Worm (Caenorhabditis elegans) whole organism, young adult: Measurements from ENCODE around the gene F47G3.3.

Experiments
- Y53G8AR.9 ChIP-seq: fragments of 200-800 bp; sonication (Bioruptor generic); conservative IDR thresholded peaks from 2 replicates; pipeline ENCODE4 v1.3.6; 2022; ENCODE audit warnings: missing genetic modification reagents, missing genetic modification characterization, missing compliant biosample characterization
- atf-7 ChIP-seq: sonication (generic microtip); optimal IDR thresholded peaks from 2 replicates; lab custom pipeline; 2017; ENCODE audit warnings: mild to moderate bottlenecking, missing genetic modification characterization, missing compliant biosample characterization
- ceh-100 ChIP-seq: fragments of 200-800 bp; sonication (Bioruptor generic); IDR thresholded peaks from 2 replicates; pipeline ENCODE4 v1.3.6; 2022; ENCODE audit warnings: missing genetic modification reagents, missing genetic modification characterization, missing compliant biosample characterization
- dpl-1 ChIP-seq: fragments of 150-350 bp; optimal IDR thresholded peaks from 2 replicates; lab custom pipeline; 2014; ENCODE audit warnings: missing biosample characterization, missing genetic modification reagents, missing genetic modification characterization
- hlh-12 ChIP-seq: sonication (generic microtip); optimal IDR thresholded peaks from 2 replicates; lab custom pipeline; 2016; ENCODE audit warnings: missing genetic modification characterization, missing compliant biosample characterization
- lsl-1 ChIP-seq: fragments of 200-800 bp; sonication (Bioruptor generic); optimal IDR thresholded peaks from 2 replicates; lab custom pipeline; 2018; ENCODE audit warnings: mild to moderate bottlenecking, missing genetic modification characterization, moderate library complexity, missing compliant biosample characterization
- madf-6 ChIP-seq: fragments of 200-800 bp; sonication (Bioruptor generic); IDR thresholded peaks from 2 replicates; pipeline ENCODE4 v1.3.6; 2022; ENCODE audit warnings: missing genetic modification reagents, missing genetic modification characterization, missing compliant biosample characterization
- pbrm-1 ChIP-seq: fragments of 200-800 bp; sonication (Bioruptor generic); IDR thresholded peaks from 2 replicates; pipeline ENCODE4 v1.3.6; 2022; ENCODE audit warnings: missing genetic modification reagents, missing genetic modification characterization, missing compliant biosample characterization
- snpc-1.1 ChIP-seq: sonication (generic microtip); optimal IDR thresholded peaks from 2 replicates; lab custom pipeline; 2017; ENCODE audit warnings: missing genetic modification characterization, mild to moderate bottlenecking, missing compliant biosample characterization, antibody characterized with exemption, moderate library complexity, missing genotype, missing genetic modification reagents; ENCODE audit not compliant: insufficient read depth
- snpc-4 ChIP-seq, 5 experiments: fragments of 150-350 bp in 1 of 5; sonication (generic microtip) in 4 of 5; optimal IDR thresholded peaks; 2 replicates each; lab custom pipeline; 2014 to 2018; ENCODE audit warnings: missing genetic modification characterization in 5 of 5, missing biosample characterization in 3 of 5, antibody characterized with exemption in 2 of 5, mild to moderate bottlenecking in 2 of 5, missing compliant biosample characterization in 2 of 5, missing genotype in 2 of 5, moderate library complexity in 2 of 5, missing genetic modification reagents in 1 of 5
- ztf-22 ChIP-seq: fragments of 200-800 bp; sonication (Bioruptor generic); optimal IDR thresholded peaks from 2 replicates; lab custom pipeline; 2018; ENCODE audit warnings: mild to moderate bottlenecking, missing genetic modification characterization, moderate library complexity, missing compliant biosample characterization

- no peak for TF ChIP-seq pbrm-1 (GFP tag; lab: Robert Waterston, UW)
- no peak for TF ChIP-seq Y53G8AR.9 (GFP tag; lab: Robert Waterston, UW)
- TF ChIP-seq snpc-1.1 (tag; lab: Kevin White, UChicago): no peak
- TF ChIP-seq madf-6 (GFP tag; lab: Robert Waterston, UW): no peak
- no peak for TF ChIP-seq ztf-22
- TF ChIP-seq ceh-100 (GFP tag; lab: Robert Waterston, UW): no peak
- TF ChIP-seq dpl-1 (GFP tag; lab: Kevin White, UChicago): no peak
- TF ChIP-seq atf-7 (tag; lab: Kevin White, UChicago): no peak
- no peak for TF ChIP-seq hlh-12
- TF ChIP-seq snpc-4 (GFP tag; optimal IDR thresholded peaks at IDR 0.05; lab: Kevin White, UChicago): no peak
- TF ChIP-seq snpc-4 (tag; optimal IDR thresholded peaks at IDR 0.05; lab: Kevin White, UChicago): no peak
- no peak for TF ChIP-seq lsl-1 (GFP tag; lab: Kevin White, UChicago)
Measured at ce11 chrX:2338210-2338609, 37.6 kb upstream of the F47G3.3 start, which contains the start of gene nlp-45.
